Fruit fly (Drosophila melanogaster) whole organism, embryonic: ENCODE measurements around the gene Patsas.

Source experiments
- Atf6 ChIP-seq: fragments of 200-800 bp; sonication (Bioruptor generic); IDR thresholded peaks from 2 replicates; pipeline ENCODE4 v1.3.6; 2022; ENCODE audit warnings: missing biosample characterization, missing genetic modification characterization
- CG11093 ChIP-seq: fragments of 200-800 bp; sonication (Bioruptor generic); IDR thresholded peaks from 3 replicates; pipeline ENCODE4 v1.3.6; 2022; ENCODE audit warnings: missing biosample characterization, missing genetic modification characterization
- CG12236 ChIP-seq: fragments of 200-800 bp; sonication (Bioruptor generic); optimal IDR thresholded peaks from 2 replicates; lab custom pipeline; 2016; ENCODE audit warnings: missing biosample characterization, missing genetic modification characterization
- CG14050 ChIP-seq: fragments of 200-800 bp; sonication (Bioruptor generic); IDR thresholded peaks from 3 replicates; pipeline ENCODE4 v1.3.6; 2022; ENCODE audit warnings: missing biosample characterization, missing genetic modification characterization
- CG15073 ChIP-seq: fragments of 200-800 bp; sonication (Bioruptor generic); optimal IDR thresholded peaks from 2 replicates; lab custom pipeline; 2016; ENCODE audit warnings: missing biosample characterization, missing genetic modification characterization
- CG15269 ChIP-seq: fragments of 200-800 bp; sonication (Bioruptor generic); optimal IDR thresholded peaks from 2 replicates; lab custom pipeline; 2018; ENCODE audit warnings: missing biosample characterization, mild to moderate bottlenecking, missing genetic modification characterization, moderate library complexity
- CG17328 ChIP-seq: fragments of 200-800 bp; sonication (Bioruptor generic); IDR thresholded peaks from 2 replicates; pipeline ENCODE4 v1.3.6; 2022; ENCODE audit warnings: missing biosample characterization, missing genetic modification characterization
- CG17359 ChIP-seq: fragments of 200-800 bp; sonication (Bioruptor generic); optimal IDR thresholded peaks from 3 replicates; lab custom pipeline; 2018; ENCODE audit warnings: missing biosample characterization, mild to moderate bottlenecking, missing genetic modification characterization, moderate library complexity
- CG31388 ChIP-seq: fragments of 200-800 bp; sonication (Bioruptor generic); optimal IDR thresholded peaks from 2 replicates; lab custom pipeline; 2016; ENCODE audit warnings: missing biosample characterization, missing genetic modification characterization
- CG31441 ChIP-seq: fragments of 200-800 bp; sonication (Bioruptor generic); IDR thresholded peaks from 2 replicates; pipeline ENCODE4 v1.3.6; 2022; ENCODE audit warnings: missing biosample characterization, missing genetic modification characterization
- CG5953 ChIP-seq: fragments of 200-800 bp; sonication (Bioruptor generic); IDR thresholded peaks from 2 replicates; pipeline ENCODE4 v1.3.6; 2022; ENCODE audit warnings: missing biosample characterization, missing genetic modification characterization
- CG6683 ChIP-seq: fragments of 200-800 bp; sonication (Bioruptor generic); optimal IDR thresholded peaks from 2 replicates; lab custom pipeline; 2017; ENCODE audit warnings: missing biosample characterization, mild to moderate bottlenecking, missing genetic modification characterization, missing genetic modification reagents
- CG7786 ChIP-seq: fragments of 200-800 bp; sonication (Bioruptor generic); optimal IDR thresholded peaks from 2 replicates; lab custom pipeline; 2016; ENCODE audit warnings: missing biosample characterization, missing genetic modification characterization
- CG8281 ChIP-seq: fragments of 200-800 bp; sonication (Bioruptor generic); optimal IDR thresholded peaks from 2 replicates; lab custom pipeline; 2018; ENCODE audit warnings: missing biosample characterization, mild to moderate bottlenecking, missing genetic modification characterization, moderate library complexity
- CG8359 ChIP-seq: fragments of 200-800 bp; sonication (Bioruptor generic); optimal IDR thresholded peaks from 2 replicates; lab custom pipeline; 2017; ENCODE audit warnings: missing biosample characterization, mild to moderate bottlenecking, missing genetic modification characterization, borderline replicate concordance
- CG9797 ChIP-seq: fragments of 200-800 bp; sonication (Bioruptor generic); optimal IDR thresholded peaks from 3 replicates; lab custom pipeline; 2018; ENCODE audit warnings: missing biosample characterization, mild to moderate bottlenecking, missing genetic modification characterization
- Dip3 ChIP-seq: fragments of 200-800 bp; sonication (Bioruptor generic); optimal IDR thresholded peaks from 3 replicates; lab custom pipeline; 2016; ENCODE audit warnings: missing biosample characterization, missing genetic modification characterization
- Doc3 ChIP-seq: fragments of 200-800 bp; sonication (Bioruptor generic); IDR thresholded peaks from 3 replicates; pipeline ENCODE4 v1.3.6; 2022; ENCODE audit warnings: missing biosample characterization, missing genetic modification characterization; ENCODE audit not compliant: partially characterized antibody
- Drgx ChIP-seq: fragments of 200-800 bp; sonication (Bioruptor generic); IDR thresholded peaks from 2 replicates; pipeline ENCODE4 v1.3.6; 2022; ENCODE audit warnings: missing biosample characterization, missing genetic modification characterization
- H2.0 ChIP-seq: fragments of 200-800 bp; sonication (Bioruptor generic); IDR thresholded peaks from 2 replicates; pipeline ENCODE4 v1.3.6; 2022; ENCODE audit warnings: missing biosample characterization, missing genetic modification characterization
- HHEX ChIP-seq: fragments of 200-800 bp; sonication (Bioruptor generic); optimal IDR thresholded peaks from 3 replicates; lab custom pipeline; 2017; ENCODE audit warnings: missing biosample characterization, mild to moderate bottlenecking, missing genetic modification characterization, missing genetic modification reagents
- HLH4C ChIP-seq: fragments of 200-800 bp; sonication (Bioruptor generic); IDR thresholded peaks from 3 replicates; pipeline ENCODE4 v1.3.6; 2022; ENCODE audit warnings: missing biosample characterization, missing genetic modification characterization; ENCODE audit not compliant: partially characterized antibody
- Hsf ChIP-seq: fragments of 200-800 bp; sonication (Bioruptor generic); optimal IDR thresholded peaks from 3 replicates; lab custom pipeline; 2016; ENCODE audit warnings: missing biosample characterization, missing genetic modification characterization
- Lim3 ChIP-seq: fragments of 200-800 bp; sonication (Bioruptor generic); IDR thresholded peaks from 2 replicates; pipeline ENCODE4 v1.3.6; 2022; ENCODE audit warnings: missing biosample characterization, missing genetic modification characterization
- Mad ChIP-seq: fragments of 200-800 bp; sonication (Bioruptor generic); optimal IDR thresholded peaks from 2 replicates; lab custom pipeline; 2016; ENCODE audit warnings: missing biosample characterization, missing genetic modification characterization
- Mrtf ChIP-seq: fragments of 200-800 bp; sonication (Bioruptor generic); IDR thresholded peaks from 3 replicates; pipeline ENCODE4 v1.3.6; 2022; ENCODE audit warnings: missing biosample characterization, missing genetic modification characterization
- NFAT ChIP-seq: fragments of 200-800 bp; sonication (Bioruptor generic); IDR thresholded peaks from 2 replicates; pipeline ENCODE4 v1.3.6; 2022; ENCODE audit warnings: missing biosample characterization, missing genetic modification characterization
- Ravus ChIP-seq: fragments of 200-800 bp; sonication (Bioruptor generic); IDR thresholded peaks from 2 replicates; pipeline ENCODE4 v1.3.6; 2022; ENCODE audit warnings: missing biosample characterization, missing genetic modification characterization
- ab ChIP-seq: fragments of 200-800 bp; sonication (Bioruptor generic); optimal IDR thresholded peaks from 2 replicates; lab custom pipeline; 2016; ENCODE audit warnings: missing biosample characterization, missing genetic modification characterization
- ac ChIP-seq: fragments of 200-800 bp; sonication (Bioruptor generic); optimal IDR thresholded peaks from 3 replicates; lab custom pipeline; 2017; ENCODE audit warnings: missing biosample characterization, mild to moderate bottlenecking, missing genetic modification characterization
- ato ChIP-seq: fragments of 200-800 bp; sonication (Bioruptor generic); IDR thresholded peaks from 2 replicates; pipeline ENCODE4 v1.3.6; 2022; ENCODE audit warnings: missing biosample characterization, missing genetic modification characterization; ENCODE audit not compliant: partially characterized antibody
- bcd ChIP-seq: fragments of 200-800 bp; sonication (Bioruptor generic); optimal IDR thresholded peaks from 2 replicates; lab custom pipeline; 2017; ENCODE audit warnings: missing biosample characterization, mild to moderate bottlenecking, missing genetic modification characterization
- da ChIP-seq: fragments of 200-800 bp; sonication (Bioruptor generic); optimal IDR thresholded peaks from 2 replicates; lab custom pipeline; 2016; ENCODE audit warnings: missing biosample characterization, missing genetic modification characterization
- hkb ChIP-seq, 2 experiments: fragments of 200-800 bp in 1 of 2; fragments of >200 bp in 1 of 2; sonication (Bioruptor generic) in 1 of 2; IDR thresholded peaks in 1 of 2; optimal IDR thresholded peaks in 1 of 2; 2 replicates each; pipeline versions ENCODE4 v1.3.6 to Lab custom; 2017 to 2022; ENCODE audit warnings: missing biosample characterization in 1 of 2, missing genetic modification characterization in 1 of 2
- insv ChIP-seq, 2 experiments: fragments of 200-800 bp; sonication (Bioruptor generic); optimal IDR thresholded peaks; 3 replicates each; lab custom pipeline; 2016 to 2018; ENCODE audit warnings: missing biosample characterization in 2 of 2, missing genetic modification characterization in 2 of 2
- jing ChIP-seq: fragments of 200-800 bp; sonication (Bioruptor generic); optimal IDR thresholded peaks from 2 replicates; lab custom pipeline; 2018; ENCODE audit warnings: missing biosample characterization, mild to moderate bottlenecking, missing genetic modification characterization
- lbe ChIP-seq: fragments of 200-800 bp; sonication (Bioruptor generic); optimal IDR thresholded peaks from 2 replicates; lab custom pipeline; 2016; ENCODE audit warnings: missing biosample characterization, mild to moderate bottlenecking, missing genetic modification characterization
- org-1 ChIP-seq: fragments of 200-800 bp; sonication (Bioruptor generic); optimal IDR thresholded peaks from 2 replicates; lab custom pipeline; 2017; ENCODE audit warnings: missing biosample characterization, missing genetic modification characterization
- pb ChIP-seq: fragments of 200-800 bp; sonication (Bioruptor generic); optimal IDR thresholded peaks from 3 replicates; lab custom pipeline; 2016; ENCODE audit warnings: missing biosample characterization, missing genetic modification characterization
- peb ChIP-seq: fragments of 200-800 bp; sonication (Bioruptor generic); IDR thresholded peaks from 2 replicates; pipeline ENCODE4 v1.3.6; 2022; ENCODE audit warnings: missing biosample characterization, missing genetic modification characterization
- pho ChIP-seq: fragments of 200-800 bp; sonication (Bioruptor generic); optimal IDR thresholded peaks from 2 replicates; lab custom pipeline; 2016; ENCODE audit warnings: missing biosample characterization, missing genetic modification characterization
- sr ChIP-seq: fragments of 200-800 bp; sonication (Bioruptor generic); IDR thresholded peaks from 3 replicates; pipeline ENCODE4 v1.3.6; 2022; ENCODE audit warnings: missing biosample characterization, missing genetic modification characterization
- tap ChIP-seq: fragments of 200-800 bp; optimal IDR thresholded peaks from 3 replicates; lab custom pipeline; 2019; ENCODE audit warnings: missing biosample characterization, mild to moderate bottlenecking, missing genetic modification characterization, moderate library complexity
- trh ChIP-seq: fragments of 200-800 bp; sonication (Bioruptor generic); optimal IDR thresholded peaks from 2 replicates; lab custom pipeline; 2016; ENCODE audit warnings: missing biosample characterization, missing genetic modification characterization
- tup ChIP-seq: fragments of 200-800 bp; sonication (Bioruptor generic); optimal IDR thresholded peaks from 2 replicates; lab custom pipeline; 2016; ENCODE audit warnings: missing biosample characterization, mild to moderate bottlenecking, missing genetic modification characterization, moderate library complexity
- vvl ChIP-seq: fragments of 200-800 bp; sonication (Bioruptor generic); IDR thresholded peaks from 2 replicates; pipeline ENCODE4 v1.3.6; 2022; ENCODE audit warnings: missing biosample characterization, missing genetic modification characterization
- z ChIP-seq: fragments of 200-800 bp; sonication (Bioruptor generic); IDR thresholded peaks from 3 replicates; pipeline ENCODE4 v1.3.6; 2022; ENCODE audit warnings: missing biosample characterization, missing genetic modification characterization
- zen2 ChIP-seq: fragments of 200-800 bp; sonication (Bioruptor generic); IDR thresholded peaks from 3 replicates; pipeline ENCODE4 v1.3.6; 2022; ENCODE audit warnings: missing biosample characterization, missing genetic modification characterization; ENCODE audit not compliant: partially characterized antibody

The Patsas gene

dm6 chr2L:12103231-12104210 is at the start of gene Patsas, which contains the start of gene ThrRS (continued):
- TF ChIP-seq CG7786 (GFP tag; lab: Kevin White, UChicago) (peak; percentile 65), Atf6 (GFP tag; lab: Robert Waterston, UW) (peak; percentile 68; the same call in 1 of the 2 replicates), CG17359 (tag; lab: Kevin White, UChicago) (peak; percentile 86), CG17328 (GFP tag; lab: Robert Waterston, UW) (peak; percentile 76), org-1 (GFP tag; lab: Kevin White, UChicago) (peak; percentile 55), CG12236 (GFP tag; lab: Kevin White, UChicago) (no peak), trh (GFP tag; lab: Kevin White, UChicago) (peak; percentile 46), Mad (GFP tag; lab: Kevin White, UChicago) (peak; percentile 54), hkb (optimal IDR thresholded peaks at IDR 0.05; lab: Kevin White, UChicago) (peak; percentile 97), hkb (GFP tag; IDR thresholded peaks at IDR 0.05; lab: Robert Waterston, UW) (peak; percentile 81), jing (no peak), CG15073 (GFP tag; lab: Kevin White, UChicago) (peak; percentile 15), pb (GFP tag; lab: Kevin White, UChicago) (peak; percentile 47), HLH4C (GFP tag; lab: Robert Waterston, UW) (no peak), Dip3 (GFP tag; lab: Kevin White, UChicago) (peak; percentile 68), da (GFP tag; lab: Kevin White, UChicago) (no peak), CG11093 (peak; percentile 74; the same call in 2 of the 3 replicates), HHEX (peak; percentile 81), CG8281 (tag; lab: Kevin White, UChicago) (peak; percentile 68), CG31388 (GFP tag; lab: Kevin White, UChicago) (peak; percentile 69), Hsf (peak; percentile 88), tup (GFP tag; lab: Kevin White, UChicago) (peak; percentile 28), bcd (GFP tag; lab: Kevin White, UChicago) (peak; percentile 87), Lim3 (peak; percentile 44; the same call in 1 of the 2 replicates), insv (GFP tag; optimal IDR thresholded peaks at IDR 0.05; lab: Kevin White, UChicago) (peak in 1 of 2 experiments; percentile 30), CG14050 (GFP tag; lab: Robert Waterston, UW) (peak; percentile 71), z (GFP tag; lab: Robert Waterston, UW) (no peak), lbe (GFP tag; lab: Kevin White, UChicago) (peak; percentile 49), ato (GFP tag; lab: Robert Waterston, UW) (no peak), CG8359 (GFP tag; lab: Kevin White, UChicago) (peak; percentile 14), Doc3 (no peak; the same call in 2 of the 3 replicates), CG9797 (GFP tag; lab: Kevin White, UChicago) (peak; percentile 70), CG15269 (tag; lab: Kevin White, UChicago) (peak; percentile 90), ac (GFP tag; lab: Kevin White, UChicago) (no peak), sr (no peak), vvl (GFP tag; lab: Robert Waterston, UW) (peak; percentile 87), tap (tag; lab: Kevin White, UChicago) (no peak), CG31441 (GFP tag; lab: Robert Waterston, UW) (peak; percentile 90), peb (GFP tag; lab: Robert Waterston, UW) (peak; percentile 50; the same call in 1 of the 2 replicates), Ravus (GFP tag; lab: Robert Waterston, UW) (no peak; the same call in 1 of the 2 replicates), ab (GFP tag; lab: Kevin White, UChicago) (peak; percentile 60), CG6683 (peak; percentile 47), NFAT (GFP tag; lab: Robert Waterston, UW) (peak; percentile 74), H2.0 (peak; percentile 78), CG5953 (GFP tag; lab: Robert Waterston, UW) (peak; percentile 65), zen2 (no peak), Drgx (GFP tag; lab: Robert Waterston, UW) (peak; percentile 83), pho (GFP tag; lab: Kevin White, UChicago) (peak; percentile 62), Mrtf (peak; percentile 82)
